Worm (Caenorhabditis elegans) whole organism, mixed stage, embryonic: ENCODE measurements around the gene ops-1.

ENCODE experiments used
- M03D4.4 ChIP-seq: sonication (generic microtip); optimal IDR thresholded peaks from 2 replicates; lab custom pipeline; 2017; ENCODE audit warnings: mild to moderate bottlenecking, missing genetic modification characterization, missing compliant biosample characterization
- bed-3 ChIP-seq: fragments of 200-800 bp; sonication (Bioruptor generic); optimal IDR thresholded peaks from 3 replicates; lab custom pipeline; 2018; ENCODE audit warnings: mild to moderate bottlenecking, missing genetic modification characterization, moderate library complexity, missing compliant biosample characterization
- blmp-1 ChIP-seq: fragments of 150-350 bp; optimal IDR thresholded peaks from 2 replicates; lab custom pipeline; 2014; ENCODE audit warnings: missing biosample characterization, missing genetic modification characterization
- ceh-39 ChIP-seq: fragments of 150-350 bp; optimal IDR thresholded peaks from 2 replicates; lab custom pipeline; 2014; ENCODE audit warnings: missing biosample characterization, missing genetic modification characterization
- ceh-83 ChIP-seq: fragments of 200-800 bp; sonication (Bioruptor generic); optimal IDR thresholded peaks from 2 replicates; lab custom pipeline; 2018; ENCODE audit warnings: mild to moderate bottlenecking, missing genetic modification characterization, missing compliant biosample characterization
- ces-1 ChIP-seq: fragments of 150-350 bp; optimal IDR thresholded peaks from 2 replicates; lab custom pipeline; 2014; ENCODE audit warnings: missing biosample characterization, missing genetic modification reagents, missing genetic modification characterization
- drap-1 ChIP-seq: fragments of 200-800 bp; sonication (Bioruptor generic); optimal IDR thresholded peaks from 3 replicates; lab custom pipeline; 2018; ENCODE audit warnings: mild to moderate bottlenecking, missing genetic modification characterization, missing compliant biosample characterization
- hlh-1 ChIP-seq: fragments of 150-350 bp; optimal IDR thresholded peaks from 2 replicates; lab custom pipeline; 2014; ENCODE audit warnings: missing biosample characterization, missing genetic modification reagents, missing genetic modification characterization
- lin-13 ChIP-seq: fragments of 150-350 bp; optimal IDR thresholded peaks from 2 replicates; lab custom pipeline; 2014; ENCODE audit warnings: missing biosample characterization, missing genetic modification characterization
- lin-32 ChIP-seq: fragments of 200-800 bp; sonication (Bioruptor generic); optimal IDR thresholded peaks from 2 replicates; lab custom pipeline; 2018; ENCODE audit warnings: mild to moderate bottlenecking, missing genetic modification characterization, missing compliant biosample characterization
- lsy-2 ChIP-seq: fragments of 150-350 bp; optimal IDR thresholded peaks from 2 replicates; lab custom pipeline; 2014; ENCODE audit warnings: missing biosample characterization, missing genetic modification characterization
- mab-5 ChIP-seq: fragments of 150-350 bp; optimal IDR thresholded peaks from 2 replicates; lab custom pipeline; 2014; ENCODE audit warnings: missing biosample characterization, missing genetic modification characterization
- mep-1 ChIP-seq: fragments of 150-350 bp; optimal IDR thresholded peaks from 2 replicates; lab custom pipeline; 2017; ENCODE audit warnings: missing biosample characterization, missing genetic modification reagents, missing genetic modification characterization, inconsistent platforms
- nhr-2 ChIP-seq: fragments of 150-350 bp; optimal IDR thresholded peaks from 2 replicates; lab custom pipeline; 2014; ENCODE audit warnings: missing biosample characterization, missing genetic modification characterization
- nhr-237 ChIP-seq: fragments of 150-350 bp; optimal IDR thresholded peaks from 2 replicates; lab custom pipeline; 2014; ENCODE audit warnings: missing biosample characterization, missing genetic modification characterization
- nhr-28 ChIP-seq: fragments of 150-350 bp; optimal IDR thresholded peaks from 2 replicates; lab custom pipeline; 2014; ENCODE audit warnings: missing biosample characterization, missing genetic modification characterization
- pha-4 ChIP-seq: fragments of 150-350 bp; optimal IDR thresholded peaks from 2 replicates; lab custom pipeline; 2018; ENCODE audit warnings: missing biosample characterization, missing genetic modification reagents, missing genetic modification characterization
- snpc-4 ChIP-seq: fragments of 150-350 bp; optimal IDR thresholded peaks from 2 replicates; lab custom pipeline; 2014; ENCODE audit warnings: missing biosample characterization, missing genetic modification characterization
- sptf-1 ChIP-seq: sonication (generic microtip); optimal IDR thresholded peaks from 2 replicates; lab custom pipeline; 2017; ENCODE audit warnings: mild to moderate bottlenecking, missing genetic modification characterization, moderate library complexity, missing compliant biosample characterization
- unc-62 ChIP-seq: fragments of 150-350 bp; optimal IDR thresholded peaks from 2 replicates; lab custom pipeline; 2014; ENCODE audit warnings: missing biosample characterization, missing genetic modification reagents, missing genetic modification characterization

Gene ops-1

ce11 chrIV:6249591-6249990, 34.6 kb downstream of the ops-1 start, which contains the start of gene F58F9.1:
TSS of gene F58F9.1 (plus strand) at chrIV:6249841.
- TF ChIP-seq lin-13 (tag; lab: Kevin White, UChicago) (no peak), ces-1 (peak; percentile 24)

ce11 chrIV:6248486-6248885, 35.7 kb downstream of the ops-1 start, which contains the start of gene acox-3:
TSS of gene acox-3 (minus strand) at chrIV:6248492.
- TF ChIP-seq ceh-83 (GFP tag; lab: Kevin White, UChicago) (no peak), pha-4 (tag; lab: Kevin White, UChicago) (no peak)

- no peak for TF ChIP-seq hlh-1 (tag; lab: Kevin White, UChicago)
- TF ChIP-seq lin-32 (GFP tag; lab: Kevin White, UChicago): no peak
- TF ChIP-seq, all 35 proteins: peak for 0
These were observed 44.2 kb downstream of the ops-1 start, which contains the start of gene F58F9.9 for ce11 chrIV:6239993-6240392. TSS of gene F58F9.9 (plus strand) at chrIV:6240293.

ce11 chrIV:6237508-6238227, 46.5 kb downstream of the ops-1 start, which contains the start of the genes F58F9.6 and F58F9.8:
TSS of gene F58F9.6 (minus strand) at chrIV:6237608.
TSS of gene F58F9.8 (plus strand) at chrIV:6238177.
- no peak for TF ChIP-seq lin-13 (tag; lab: Kevin White, UChicago)
- TF ChIP-seq pha-4 (tag; lab: Kevin White, UChicago): no peak
- TF ChIP-seq nhr-237 (tag; lab: Kevin White, UChicago): no peak
- TF ChIP-seq blmp-1 (tag; lab: Kevin White, UChicago): no peak
- TF ChIP-seq ceh-83 (GFP tag; lab: Kevin White, UChicago): no peak
- TF ChIP-seq unc-62 (GFP tag; lab: Kevin White, UChicago): no peak
- TF ChIP-seq nhr-28 (tag; lab: Kevin White, UChicago): no peak
- no peak for TF ChIP-seq mab-5
- TF ChIP-seq sptf-1 (tag; lab: Kevin White, UChicago): no peak
- no peak for TF ChIP-seq hlh-1 (tag; lab: Kevin White, UChicago)
- no peak for TF ChIP-seq bed-3 (GFP tag; lab: Kevin White, UChicago)
- no peak for TF ChIP-seq M03D4.4 (tag; lab: Kevin White, UChicago)
- no peak for TF ChIP-seq mep-1 (tag; lab: Kevin White, UChicago)
- no peak for TF ChIP-seq lsy-2 (tag; lab: Kevin White, UChicago)
- no peak for TF ChIP-seq snpc-4 (tag; lab: Kevin White, UChicago)
- TF ChIP-seq ceh-39 (tag; lab: Kevin White, UChicago): no peak
- no peak for TF ChIP-seq nhr-2 (tag; lab: Kevin White, UChicago)
- TF ChIP-seq drap-1 (GFP tag; lab: Kevin White, UChicago): no peak
